Worm (Caenorhabditis elegans) whole organism, L4 larva: ENCODE data around the gene F26G1.2.

Experiments
- F37D6.2 ChIP-seq: sonication (generic microtip); optimal IDR thresholded peaks from 2 replicates; lab custom pipeline; 2016; ENCODE audit warnings: mild to moderate bottlenecking, missing genetic modification characterization, missing compliant biosample characterization
- F44E2.7 ChIP-seq: fragments of 200-800 bp; sonication (Bioruptor generic); IDR thresholded peaks from 2 replicates; pipeline ENCODE4 v2.1.2; 2022; ENCODE audit warnings: missing genetic modification characterization, missing compliant biosample characterization
- ZK546.5 ChIP-seq, 2 experiments: sonication (generic microtip); optimal IDR thresholded peaks; 2 replicates each; lab custom pipeline; 2017; ENCODE audit warnings: missing biosample characterization in 2 of 2, missing genetic modification characterization in 2 of 2
- ama-1 ChIP-seq: fragments of 150-350 bp; optimal IDR thresholded peaks from 2 replicates; lab custom pipeline; 2014; ENCODE audit warnings: inconsistent platforms, mixed read lengths
- daf-16 ChIP-seq, 3 experiments: sonication (generic microtip); optimal IDR thresholded peaks; 2 replicates each; lab custom pipeline; 2016 to 2017; ENCODE audit warnings: missing genetic modification characterization in 3 of 3, missing genetic modification reagents in 3 of 3, mild to moderate bottlenecking in 2 of 3, missing compliant biosample characterization in 2 of 3, missing biosample characterization in 1 of 3, moderate library complexity in 1 of 3
- dmd-6 ChIP-seq: fragments of 200-800 bp; sonication (Bioruptor generic); IDR thresholded peaks from 2 replicates; pipeline ENCODE4 v1.3.6; 2022; ENCODE audit warnings: missing genetic modification reagents, missing genetic modification characterization, missing compliant biosample characterization
- egl-27 ChIP-seq: sonication (generic microtip); optimal IDR thresholded peaks from 3 replicates; lab custom pipeline; 2017; ENCODE audit warnings: missing biosample characterization, missing genetic modification reagents, missing genetic modification characterization
- gei-8 ChIP-seq: fragments of 200-800 bp; sonication (Bioruptor generic); optimal IDR thresholded peaks from 2 replicates; lab custom pipeline; 2018; ENCODE audit warnings: mild to moderate bottlenecking, missing genetic modification characterization, missing compliant biosample characterization
- lin-39 ChIP-seq: fragments of 150-350 bp; optimal IDR thresholded peaks from 2 replicates; lab custom pipeline; 2014; ENCODE audit warnings: missing biosample characterization, missing genetic modification reagents, missing genetic modification characterization
- madf-5 ChIP-seq, 2 experiments: fragments of 200-800 bp; sonication (Bioruptor generic); IDR thresholded peaks; 2 replicates each; pipeline ENCODE4 v1.3.6; 2022; ENCODE audit warnings: missing compliant biosample characterization in 2 of 2, missing genetic modification characterization in 2 of 2
- nhr-77 ChIP-seq: fragments of 150-350 bp; optimal IDR thresholded peaks from 2 replicates; lab custom pipeline; 2014; ENCODE audit warnings: missing biosample characterization, missing genetic modification characterization
- pha-4 ChIP-seq, 2 experiments: fragments of 150-350 bp in 1 of 2; fragments of 200-800 bp in 1 of 2; sonication (Bioruptor generic) in 1 of 2; IDR thresholded peaks in 1 of 2; optimal IDR thresholded peaks in 1 of 2; 2 replicates each; pipeline versions ENCODE4 v1.3.6 to Lab custom; 2014 to 2022; ENCODE audit warnings: missing genetic modification characterization in 2 of 2, missing genetic modification reagents in 2 of 2, missing biosample characterization in 1 of 2, missing compliant biosample characterization in 1 of 2
- skn-1 ChIP-seq: fragments of 150-350 bp; optimal IDR thresholded peaks from 2 replicates; lab custom pipeline; 2014; ENCODE audit warnings: missing biosample characterization, missing genetic modification characterization
- snpc-4 ChIP-seq: fragments of 150-350 bp; optimal IDR thresholded peaks from 2 replicates; lab custom pipeline; 2014; ENCODE audit warnings: missing biosample characterization, missing genetic modification characterization

ce11 chrII:4771282-4771681, 8.4 kb downstream of the F26G1.2 start, which contains the start of gene F26G1.5:
- no peak for TF ChIP-seq snpc-4 (tag; lab: Kevin White, UChicago)
- TF ChIP-seq ama-1 (lab: Kevin White, UChicago), result no peak
- no peak for TF ChIP-seq F44E2.7 (GFP tag; lab: Robert Waterston, UW)
- no peak for TF ChIP-seq lin-39 (tag; lab: Kevin White, UChicago)
- no peak for TF ChIP-seq egl-27
- TF ChIP-seq skn-1 (tag; lab: Kevin White, UChicago), result no peak
- no peak for TF ChIP-seq daf-16 (GFP tag; optimal IDR thresholded peaks at IDR 0.05; lab: Kevin White, UChicago)
- no peak for TF ChIP-seq daf-16 (tag; optimal IDR thresholded peaks at IDR 0.05; lab: Kevin White, UChicago)
- TF ChIP-seq gei-8 (GFP tag; lab: Kevin White, UChicago), result no peak
- no peak for TF ChIP-seq dmd-6 (GFP tag; lab: Robert Waterston, UW)
- TF ChIP-seq F37D6.2 (tag; lab: Kevin White, UChicago), result no peak
- TF ChIP-seq nhr-77 (tag; lab: Kevin White, UChicago), result no peak
- TF ChIP-seq madf-5 (GFP tag; IDR thresholded peaks at IDR 0.05; lab: Robert Waterston, UW), result no peak
- no peak for TF ChIP-seq pha-4 (GFP tag; IDR thresholded peaks at IDR 0.05; lab: Robert Waterston, UW)
- no peak for TF ChIP-seq pha-4 (tag; optimal IDR thresholded peaks at IDR 0.05; lab: Kevin White, UChicago)
- no peak for TF ChIP-seq ZK546.5 (tag; optimal IDR thresholded peaks at IDR 0.05; lab: Kevin White, UChicago)
